Worm (Caenorhabditis elegans) whole organism, young adult: Measurements from ENCODE around the gene Y40H4A.2.
A peak's percentile ranks its signal among the peaks of the same experiment; 100 is the strongest.

Experiments
- B0035.1 ChIP-seq: sonication (generic microtip); optimal IDR thresholded peaks from 2 replicates; lab custom pipeline; 2016; ENCODE audit warnings: missing genetic modification characterization, mild to moderate bottlenecking, missing compliant biosample characterization, missing genotype, missing genetic modification reagents
- C17E4.6 ChIP-seq: fragments of 200-800 bp; sonication (Bioruptor generic); IDR thresholded peaks from 2 replicates; pipeline ENCODE4 v1.3.6; 2022; ENCODE audit warnings: missing genetic modification reagents, missing genetic modification characterization, missing compliant biosample characterization
- F37B4.10 ChIP-seq: fragments of 200-800 bp; sonication (Bioruptor generic); IDR thresholded peaks from 2 replicates; pipeline ENCODE4 v1.3.6; 2022; ENCODE audit warnings: missing genetic modification characterization, missing compliant biosample characterization
- Y53F4B.3 ChIP-seq: fragments of 200-800 bp; sonication (Bioruptor generic); IDR thresholded peaks from 2 replicates; pipeline ENCODE4 v1.3.6; 2022; ENCODE audit warnings: missing genetic modification reagents, missing genetic modification characterization, missing compliant biosample characterization
- Y56A3A.18 ChIP-seq: fragments of 200-800 bp; sonication (Bioruptor generic); IDR thresholded peaks from 2 replicates; pipeline ENCODE4 v1.3.6; 2022; ENCODE audit warnings: missing genetic modification reagents, missing genetic modification characterization, missing compliant biosample characterization
- ama-1 ChIP-seq, 3 experiments: fragments of 150-350 bp in 1 of 3; sonication (generic microtip) in 2 of 3; optimal IDR thresholded peaks; 2 replicates each; lab custom pipeline; 2014 to 2018; ENCODE audit warnings: missing biosample characterization in 2 of 3, missing genetic modification characterization in 2 of 3, missing genetic modification reagents in 2 of 3
- attf-3 ChIP-seq: fragments of 200-800 bp; sonication (Bioruptor generic); conservative IDR thresholded peaks from 2 replicates; pipeline ENCODE4 v1.3.6; 2022; ENCODE audit warnings: missing genetic modification reagents, missing genetic modification characterization, missing compliant biosample characterization
- cebp-1 ChIP-seq, 2 experiments: fragments of 200-800 bp in 1 of 2; sonication (Bioruptor generic) in 1 of 2; sonication (generic microtip) in 1 of 2; IDR thresholded peaks in 1 of 2; optimal IDR thresholded peaks in 1 of 2; 2 replicates each; pipeline versions ENCODE4 v1.3.6 to Lab custom; 2017 to 2022; ENCODE audit warnings: missing compliant biosample characterization in 2 of 2, missing genetic modification characterization in 2 of 2, mild to moderate bottlenecking in 1 of 2, missing genetic modification reagents in 1 of 2, moderate library complexity in 1 of 2
- ceh-40 ChIP-seq: fragments of 200-800 bp; sonication (Bioruptor generic); IDR thresholded peaks from 2 replicates; pipeline ENCODE4 v1.3.6; 2022; ENCODE audit warnings: missing genetic modification characterization, missing compliant biosample characterization
- ceh-91 ChIP-seq: fragments of 200-800 bp; sonication (Bioruptor generic); IDR thresholded peaks from 2 replicates; pipeline ENCODE4 v1.3.6; 2022; ENCODE audit warnings: missing genetic modification reagents, missing genetic modification characterization, missing compliant biosample characterization
- die-1 ChIP-seq: sonication (generic microtip); optimal IDR thresholded peaks from 2 replicates; lab custom pipeline; 2016; ENCODE audit warnings: missing genotype, mild to moderate bottlenecking, missing genetic modification characterization, missing compliant biosample characterization
- dpl-1 ChIP-seq: fragments of 150-350 bp; optimal IDR thresholded peaks from 2 replicates; lab custom pipeline; 2014; ENCODE audit warnings: missing biosample characterization, missing genetic modification reagents, missing genetic modification characterization
- efl-1 ChIP-seq: fragments of 150-350 bp; optimal IDR thresholded peaks from 2 replicates; lab custom pipeline; 2014; ENCODE audit warnings: missing biosample characterization, missing genetic modification reagents, missing genetic modification characterization
- egl-18 ChIP-seq: fragments of 200-800 bp; sonication (Bioruptor generic); IDR thresholded peaks from 2 replicates; pipeline ENCODE4 v1.3.6; 2022; ENCODE audit warnings: missing genetic modification reagents, missing genetic modification characterization, missing compliant biosample characterization
- hmg-1.2 ChIP-seq: fragments of 200-800 bp; sonication (Bioruptor generic); IDR thresholded peaks from 2 replicates; pipeline ENCODE4 v1.3.6; 2022; ENCODE audit warnings: missing genetic modification reagents, missing genetic modification characterization, missing compliant biosample characterization
- lin-54 ChIP-seq: fragments of 200-800 bp; sonication (Bioruptor generic); optimal IDR thresholded peaks from 2 replicates; lab custom pipeline; 2018; ENCODE audit warnings: mild to moderate bottlenecking, missing genetic modification characterization, missing compliant biosample characterization
- madf-3 ChIP-seq: fragments of 200-800 bp; sonication (Bioruptor generic); IDR thresholded peaks from 2 replicates; pipeline ENCODE4 v1.3.6; 2022; ENCODE audit warnings: missing genetic modification reagents, missing genetic modification characterization, missing compliant biosample characterization
- madf-6 ChIP-seq: fragments of 200-800 bp; sonication (Bioruptor generic); IDR thresholded peaks from 2 replicates; pipeline ENCODE4 v1.3.6; 2022; ENCODE audit warnings: missing genetic modification reagents, missing genetic modification characterization, missing compliant biosample characterization
- madf-8 ChIP-seq: fragments of 200-800 bp; sonication (Bioruptor generic); conservative IDR thresholded peaks from 2 replicates; pipeline ENCODE4 v1.3.6; 2022; ENCODE audit warnings: missing genetic modification reagents, missing genetic modification characterization, missing compliant biosample characterization
- nfya-2 ChIP-seq: fragments of 200-800 bp; sonication (Bioruptor generic); IDR thresholded peaks from 2 replicates; pipeline ENCODE4 v1.3.6; 2022; ENCODE audit warnings: missing genetic modification reagents, missing genetic modification characterization, missing compliant biosample characterization
- nfyb-1 ChIP-seq: fragments of 200-800 bp; sonication (Bioruptor generic); IDR thresholded peaks from 2 replicates; pipeline ENCODE4 v1.3.6; 2022; ENCODE audit warnings: missing genetic modification reagents, missing genetic modification characterization, missing compliant biosample characterization
- nhr-80 ChIP-seq: sonication (generic microtip); optimal IDR thresholded peaks from 2 replicates; lab custom pipeline; 2016; ENCODE audit warnings: missing genetic modification characterization, missing compliant biosample characterization
- repo-1 ChIP-seq: sonication (generic microtip); optimal IDR thresholded peaks from 2 replicates; lab custom pipeline; 2017; ENCODE audit warnings: mild to moderate bottlenecking, missing genetic modification characterization, missing compliant biosample characterization
- sdz-38 ChIP-seq: sonication (generic microtip); optimal IDR thresholded peaks from 2 replicates; lab custom pipeline; 2016; ENCODE audit warnings: missing genotype, missing genetic modification characterization, missing compliant biosample characterization
- somi-1 ChIP-seq: fragments of 200-800 bp; sonication (Bioruptor generic); optimal IDR thresholded peaks from 2 replicates; lab custom pipeline; 2018; ENCODE audit warnings: mild to moderate bottlenecking, missing genetic modification characterization, missing compliant biosample characterization
- tlf-1 ChIP-seq: fragments of 200-800 bp; sonication (Bioruptor generic); optimal IDR thresholded peaks from 2 replicates; lab custom pipeline; 2018; ENCODE audit warnings: mild to moderate bottlenecking, missing genetic modification characterization, missing compliant biosample characterization
- unc-130 ChIP-seq: sonication (generic microtip); optimal IDR thresholded peaks from 2 replicates; lab custom pipeline; 2016; ENCODE audit warnings: missing genetic modification reagents, missing genetic modification characterization, missing compliant biosample characterization
- xnd-1 ChIP-seq: sonication (generic microtip); optimal IDR thresholded peaks from 2 replicates; lab custom pipeline; 2016; ENCODE audit warnings: missing genotype, missing genetic modification reagents, missing genetic modification characterization, missing compliant biosample characterization
- zfh-2 ChIP-seq: fragments of 200-800 bp; sonication (Bioruptor generic); conservative IDR thresholded peaks from 2 replicates; pipeline ENCODE4 v1.3.6; 2022; ENCODE audit warnings: missing genetic modification reagents, missing genetic modification characterization, missing compliant biosample characterization
- ztf-26 ChIP-seq: sonication (generic microtip); optimal IDR thresholded peaks from 2 replicates; lab custom pipeline; 2017; ENCODE audit warnings: missing genetic modification characterization, missing compliant biosample characterization
- ztf-28 ChIP-seq: fragments of 200-800 bp; sonication (Bioruptor generic); IDR thresholded peaks from 2 replicates; pipeline ENCODE4 v1.3.6; 2022; ENCODE audit warnings: missing genetic modification reagents, missing genetic modification characterization, missing compliant biosample characterization

Y40H4A.2 gene

DNA sequence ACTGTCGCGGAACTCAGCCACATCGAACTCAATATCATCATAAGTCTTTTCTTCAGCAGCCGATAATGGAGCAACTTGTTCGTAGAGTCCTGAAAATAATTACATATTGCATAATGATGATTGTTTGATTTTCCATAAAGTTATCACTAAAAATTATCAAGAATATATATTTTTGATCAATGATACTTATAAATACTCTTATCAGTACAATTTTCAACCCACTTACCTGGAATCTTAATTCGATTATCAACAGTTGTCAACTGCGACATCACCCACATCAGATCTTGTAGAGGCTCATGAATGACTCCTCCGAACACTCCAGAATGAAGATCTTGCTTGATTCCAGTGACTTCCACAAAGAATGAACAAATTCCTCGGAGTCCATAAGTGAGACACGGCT is 10.7 kb upstream of the Y40H4A.2 start:
- no peak for TF ChIP-seq ceh-91 (GFP tag; lab: Robert Waterston, UW)
- TF ChIP-seq nhr-80 (tag; lab: Kevin White, UChicago) = peak; percentile 5

DNA sequence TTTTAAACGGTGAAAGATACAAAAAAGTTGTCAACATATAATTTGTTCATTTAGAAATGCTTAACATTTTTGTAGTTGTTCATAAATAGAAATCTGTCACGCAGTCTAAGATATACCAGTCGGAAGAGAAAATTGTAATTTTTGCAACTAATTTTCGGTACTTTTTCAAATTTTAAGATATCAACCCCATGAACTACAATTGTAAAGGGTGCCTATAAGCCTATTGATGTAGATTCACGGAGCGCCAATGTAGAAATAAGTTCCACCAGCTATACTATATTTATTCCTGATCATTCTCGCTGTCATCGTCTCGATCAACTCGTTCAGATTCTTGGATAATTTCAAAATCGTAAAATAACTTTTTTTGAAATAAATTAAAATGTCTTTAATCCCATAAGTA is 9.7 kb upstream of the Y40H4A.2 start:
- TF ChIP-seq repo-1 (peak; percentile 34), ama-1 (optimal IDR thresholded peaks at IDR 0.05; lab: Kevin White, UChicago) (no peak), ama-1 (GFP tag; optimal IDR thresholded peaks at IDR 0.05; lab: Kevin White, UChicago) (no peak), nfyb-1 (GFP tag; lab: Robert Waterston, UW) (peak; percentile 44; the same call in 1 of the 2 replicates)

DNA sequence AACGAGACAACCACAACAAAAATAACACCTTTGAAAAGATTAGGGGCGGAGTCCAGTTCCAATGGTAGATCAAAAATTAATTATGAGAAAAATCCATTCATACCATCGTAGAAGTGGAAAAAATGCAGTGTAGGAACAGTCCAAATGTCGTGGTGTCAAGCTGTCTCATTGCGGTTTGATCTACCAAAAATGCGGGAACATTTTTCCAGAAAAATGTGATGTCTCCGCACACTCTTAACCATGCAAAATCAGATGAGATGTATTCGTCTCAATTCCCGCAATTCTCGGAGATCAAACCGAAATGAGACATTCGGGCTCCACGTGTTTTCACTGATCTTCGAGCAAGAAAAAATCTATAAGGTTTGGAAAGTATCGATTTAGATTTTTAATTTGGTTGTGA is 8.9 kb upstream of the Y40H4A.2 start:
- TF ChIP-seq xnd-1 (tag; lab: Kevin White, UChicago) (peak; percentile 47), ceh-91 (GFP tag; lab: Robert Waterston, UW) (peak; percentile 22; the same call in 1 of the 2 replicates), efl-1 (peak; percentile 38), sdz-38 (tag; lab: Kevin White, UChicago) (no peak), cebp-1 (GFP tag; IDR thresholded peaks at IDR 0.05; lab: Robert Waterston, UW) (no peak), cebp-1 (tag; optimal IDR thresholded peaks at IDR 0.05; lab: Kevin White, UChicago) (no peak), madf-6 (GFP tag; lab: Robert Waterston, UW) (peak; percentile 73), hmg-1.2 (GFP tag; lab: Robert Waterston, UW) (0 out of 2 replicates have a peak, but pooled peaks have one; percentile 8), madf-8 (peak; percentile 51)

DNA sequence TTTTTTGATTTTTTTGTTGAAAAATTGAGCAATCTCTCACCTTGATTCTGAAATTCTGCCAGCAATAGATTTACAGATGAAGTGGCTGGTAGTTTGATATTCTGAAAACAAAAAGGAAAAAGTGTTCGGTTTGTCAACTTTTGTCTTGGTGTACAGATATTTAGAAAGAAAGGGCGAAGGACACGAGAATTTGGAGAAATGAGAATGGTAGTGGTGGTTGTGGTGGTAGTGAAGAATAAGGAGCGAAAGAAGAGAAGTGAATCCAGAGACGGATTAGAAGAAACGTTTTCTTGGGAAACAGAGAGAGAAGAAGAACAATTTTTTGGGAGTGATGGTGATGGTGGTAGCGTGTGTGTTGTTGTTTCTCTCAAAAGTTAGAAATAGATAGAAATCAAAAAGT is 5.6 kb downstream of the Y40H4A.2 start, which contains the start of gene gar-3:
gar-3 (minus strand) TSS at position 101 of the 400 bp plus-strand sequence.
- TF ChIP-seq lin-54 = no peak
- no peak for TF ChIP-seq attf-3 (GFP tag; lab: Robert Waterston, UW)
- no peak for TF ChIP-seq unc-130 (GFP tag; lab: Kevin White, UChicago)
- TF ChIP-seq, all 124 proteins: peak for 0

DNA sequence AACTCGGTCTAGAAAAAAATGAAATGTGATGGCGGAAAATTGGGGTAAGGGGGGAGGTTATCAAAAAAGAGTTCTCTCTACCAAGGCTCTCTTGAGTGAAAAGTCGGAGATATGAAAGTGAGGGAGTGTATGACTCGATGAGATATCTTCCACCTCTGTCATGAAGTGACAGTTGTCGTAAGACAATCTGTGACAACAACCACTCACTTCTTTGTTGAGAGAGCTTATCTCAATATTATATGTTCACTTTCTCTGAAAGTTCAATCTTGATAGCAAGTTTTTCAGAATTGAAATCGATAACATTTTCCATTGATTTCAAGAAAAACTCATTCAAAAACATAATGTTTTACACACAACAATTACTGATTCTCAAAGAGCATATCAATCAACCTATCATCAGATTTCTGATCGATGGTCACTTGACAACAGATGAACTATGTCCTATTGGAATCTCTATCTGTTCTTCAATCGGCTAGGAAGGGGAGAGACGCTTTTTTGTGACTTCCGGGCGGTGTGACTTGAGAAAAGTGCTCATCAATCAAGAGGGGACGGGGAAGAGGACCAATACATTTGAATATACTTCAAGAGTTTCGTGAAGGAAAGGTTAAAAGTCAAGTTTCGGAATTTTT is 8.4 kb downstream of the Y40H4A.2 start:
- TF ChIP-seq F37B4.10 (GFP tag; lab: Robert Waterston, UW) = no peak
- TF ChIP-seq madf-6 (GFP tag; lab: Robert Waterston, UW) = no peak
- no peak for TF ChIP-seq die-1
- TF ChIP-seq ztf-26 (tag; lab: Kevin White, UChicago) = no peak
- TF ChIP-seq Y56A3A.18 (GFP tag; lab: Robert Waterston, UW) = no peak
- TF ChIP-seq somi-1 (GFP tag; lab: Kevin White, UChicago) = no peak
- TF ChIP-seq zfh-2 (GFP tag; lab: Robert Waterston, UW) = no peak
- no peak for TF ChIP-seq ztf-28
- TF ChIP-seq egl-18 (GFP tag; lab: Robert Waterston, UW) = no peak
- TF ChIP-seq C17E4.6 (GFP tag; lab: Robert Waterston, UW) = no peak
- no peak for TF ChIP-seq madf-3 (GFP tag; lab: Robert Waterston, UW)
- no peak for TF ChIP-seq B0035.1
- no peak for TF ChIP-seq dpl-1 (GFP tag; lab: Kevin White, UChicago)
- no peak for TF ChIP-seq Y53F4B.3 (GFP tag; lab: Robert Waterston, UW)
- TF ChIP-seq hmg-1.2 (GFP tag; lab: Robert Waterston, UW) = no peak
- no peak for TF ChIP-seq nfya-2 (GFP tag; lab: Robert Waterston, UW)
- no peak for TF ChIP-seq tlf-1 (GFP tag; lab: Kevin White, UChicago)
- no peak for TF ChIP-seq ceh-40
